Fruit fly (Drosophila melanogaster): ENCODE measurements around the gene Acat2.

Gene Acat2

DNA sequence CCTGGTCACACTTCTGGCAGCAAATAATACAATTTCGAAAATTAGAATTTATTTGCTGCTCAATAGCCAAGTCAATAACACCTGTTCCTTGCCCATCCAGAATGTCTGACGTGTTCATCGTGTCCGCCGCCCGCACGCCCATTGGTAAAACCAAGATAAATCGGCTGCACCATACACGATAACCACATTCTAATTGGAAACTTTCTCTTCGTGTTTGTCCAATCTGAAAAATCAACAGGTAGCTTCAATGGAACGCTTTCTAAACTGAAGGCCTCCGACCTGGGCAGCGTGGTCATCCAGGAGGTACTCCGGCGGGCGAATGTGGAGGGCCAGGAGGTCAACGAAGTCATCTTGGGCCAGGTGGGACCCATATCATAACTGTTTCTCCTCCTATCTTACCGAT, 207 bp downstream of the Acat2 start:
- TF ChIP-seq CG7045 (GFP tag; optimal IDR thresholded peaks at IDR 0.05): no peak
- no peak for TF ChIP-seq pad (GFP tag; optimal IDR thresholded peaks at IDR 0.05)
- TF ChIP-seq cic (GFP tag; optimal IDR thresholded peaks at IDR 0.05): no peak
- TF ChIP-seq Hr96 (GFP tag; optimal IDR thresholded peaks at IDR 0.05): no peak
- no peak for TF ChIP-seq Clk (GFP tag; optimal IDR thresholded peaks at IDR 0.05)
- TF ChIP-seq Crg-1 (GFP tag; optimal IDR thresholded peaks at IDR 0.05): no peak
- TF ChIP-seq bab1 (GFP tag; optimal IDR thresholded peaks at IDR 0.05): no peak
- TF ChIP-seq cnc (optimal IDR thresholded peaks at IDR 0.05): no peak
- no peak for TF ChIP-seq ovo (GFP tag; optimal IDR thresholded peaks at IDR 0.05)
- TF ChIP-seq CG1620 (GFP tag; optimal IDR thresholded peaks at IDR 0.05): no peak
- TF ChIP-seq CG7101 (tag; optimal IDR thresholded peaks at IDR 0.05): no peak
- no peak for TF ChIP-seq toe (GFP tag; optimal IDR thresholded peaks at IDR 0.05)
- TF ChIP-seq CG12768 (GFP tag; optimal IDR thresholded peaks at IDR 0.05): no peak

DNA sequence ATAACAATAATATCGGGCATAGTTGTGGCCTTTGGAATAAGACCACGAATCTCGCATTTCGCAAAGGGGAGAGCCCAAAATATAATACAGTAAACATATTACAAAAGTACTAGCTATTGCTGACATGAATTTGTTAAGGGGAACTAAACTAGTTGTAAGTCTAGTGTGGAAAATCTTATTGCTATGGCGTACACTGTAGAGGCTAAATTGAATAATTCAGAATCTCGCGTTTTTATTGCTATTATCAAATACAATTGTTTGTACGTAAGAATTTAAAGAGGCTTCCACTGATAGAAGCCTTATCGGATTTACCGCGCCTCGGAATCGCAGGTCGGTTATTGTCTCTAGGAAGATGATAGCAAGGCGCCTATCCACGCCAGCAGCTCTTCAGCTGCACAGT, 2.6 kb downstream of the Acat2 start:
- peak; percentile 20 for TF ChIP-seq CG12768 (GFP tag; optimal IDR thresholded peaks at IDR 0.05)
- no peak for TF ChIP-seq Crg-1 (GFP tag; optimal IDR thresholded peaks at IDR 0.05)
- TF ChIP-seq cic (GFP tag; optimal IDR thresholded peaks at IDR 0.05): peak; percentile 73
- TF ChIP-seq CG33017 (tag; optimal IDR thresholded peaks at IDR 0.05): peak; percentile 21

DNA sequence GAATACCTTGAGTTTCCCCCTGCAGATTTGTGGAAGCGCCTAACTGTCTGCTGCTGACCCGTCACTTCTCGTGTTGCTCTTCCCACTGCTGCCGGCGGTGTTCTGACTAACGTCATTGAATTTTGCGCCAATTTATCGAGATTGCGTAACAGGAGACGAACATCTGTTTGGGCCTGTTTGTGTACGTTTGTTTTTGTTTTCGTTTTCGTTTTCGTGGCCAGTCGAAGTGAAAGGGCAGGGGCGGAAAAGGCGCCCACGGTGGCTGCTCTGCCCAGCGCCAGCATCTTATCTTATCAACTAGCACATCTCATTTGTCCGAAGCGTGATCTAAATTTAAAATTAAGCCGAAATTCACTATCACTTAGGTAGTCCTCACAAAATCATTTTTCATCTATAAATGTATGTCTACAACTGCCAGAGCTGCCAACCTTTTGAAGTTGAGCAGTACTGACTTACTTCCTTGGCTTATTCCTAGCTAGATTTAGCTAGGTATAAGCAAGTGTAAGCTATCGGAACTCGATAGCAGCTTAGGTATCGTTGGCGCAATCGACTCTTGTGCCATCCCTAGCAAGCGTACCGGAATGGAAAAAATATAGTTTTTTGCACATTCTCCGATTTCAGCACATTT, 4.4 kb downstream of the Acat2 start, which contains the start of the genes Ctr9 and Nt5a:
Gene Ctr9 (plus strand): TSS at position 220 of the 628 bp plus-strand sequence.
Gene Nt5a (minus strand): TSS at position 414 of the 628 bp plus-strand sequence.
- TF ChIP-seq bab1 (GFP tag; optimal IDR thresholded peaks at IDR 0.05): peak; percentile 59
- no peak for TF ChIP-seq Hr96 (GFP tag; optimal IDR thresholded peaks at IDR 0.05)
- TF ChIP-seq CG11617 (GFP tag; optimal IDR thresholded peaks at IDR 0.05): peak; percentile 60
- TF ChIP-seq CG1620 (GFP tag; optimal IDR thresholded peaks at IDR 0.05): peak; percentile 86
- TF ChIP-seq kay (GFP tag; ENCODE audit: borderline replicate concordance): no peak
- TF ChIP-seq ovo (GFP tag; optimal IDR thresholded peaks at IDR 0.05): peak; percentile 22
- no peak for TF ChIP-seq toe (GFP tag; optimal IDR thresholded peaks at IDR 0.05)
- TF ChIP-seq pad (GFP tag; optimal IDR thresholded peaks at IDR 0.05): peak; percentile 12
- TF ChIP-seq cnc (optimal IDR thresholded peaks at IDR 0.05): no peak
- TF ChIP-seq CG33017 (tag; optimal IDR thresholded peaks at IDR 0.05): peak; percentile 13
- TF ChIP-seq Crg-1 (GFP tag; optimal IDR thresholded peaks at IDR 0.05): peak; percentile 75
- no peak for TF ChIP-seq Clk (GFP tag; optimal IDR thresholded peaks at IDR 0.05)
- TF ChIP-seq CG7101 (tag; optimal IDR thresholded peaks at IDR 0.05): peak; percentile 70
- TF ChIP-seq cic (GFP tag; optimal IDR thresholded peaks at IDR 0.05): peak; percentile 81
- peak; percentile 78 for TF ChIP-seq Mnt (GFP tag; optimal IDR thresholded peaks at IDR 0.05)
- TF ChIP-seq CG12768 (GFP tag; optimal IDR thresholded peaks at IDR 0.05): peak; percentile 37
- TF ChIP-seq CG7045 (GFP tag; optimal IDR thresholded peaks at IDR 0.05): peak; percentile 5
- TF ChIP-seq tj (GFP tag; optimal IDR thresholded peaks at IDR 0.05): peak; percentile 57
- TF ChIP-seq CG14711 (tag; optimal IDR thresholded peaks at IDR 0.05): peak; percentile 78
- TF ChIP-seq CG5204 (GFP tag; optimal IDR thresholded peaks at IDR 0.05): no peak

DNA sequence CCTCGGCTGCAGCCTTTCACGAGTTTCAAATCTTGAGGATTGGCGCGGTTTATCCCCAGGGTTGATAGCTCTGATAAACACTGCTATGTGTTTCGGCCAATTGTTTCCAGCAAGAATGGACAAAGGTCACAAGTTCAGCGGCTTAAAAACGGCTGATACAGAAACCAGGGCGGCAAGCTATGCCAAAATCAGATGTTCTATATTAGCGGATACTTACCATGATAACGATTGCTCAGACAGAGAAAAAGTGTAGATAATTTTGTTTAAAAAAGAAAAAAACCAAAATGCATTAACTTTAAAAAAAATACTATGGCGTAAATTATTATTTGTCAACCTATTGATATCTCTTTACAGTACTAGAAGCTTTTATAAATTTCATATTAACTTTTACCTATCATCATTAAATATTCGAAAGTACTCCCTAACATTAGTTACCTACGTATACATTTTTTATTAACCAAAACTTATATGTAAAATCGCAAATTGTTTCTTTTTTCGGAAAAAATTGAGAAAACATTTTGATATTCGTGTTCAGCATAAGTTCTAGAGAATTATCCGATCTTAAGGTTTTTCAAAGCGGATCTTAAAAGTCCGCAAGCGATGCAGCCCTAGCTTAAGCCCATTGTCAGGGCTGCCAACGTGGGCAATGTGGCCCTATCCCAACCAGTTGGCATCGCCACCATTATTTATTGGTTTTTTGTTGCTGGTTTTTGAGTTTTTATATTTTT, 10.5 kb downstream of the Acat2 start, which contains the start of the genes sturkopf and Herc4:
Gene sturkopf (minus strand): TSS at position 339 of the 728 bp plus-strand sequence.
Gene Herc4 (plus strand): TSS at position 658 of the 728 bp plus-strand sequence.
- TF ChIP-seq Crg-1 (GFP tag; optimal IDR thresholded peaks at IDR 0.05) (peak; percentile 68), Hr96 (GFP tag; optimal IDR thresholded peaks at IDR 0.05) (no peak), bab1 (GFP tag; optimal IDR thresholded peaks at IDR 0.05) (no peak), toe (GFP tag; optimal IDR thresholded peaks at IDR 0.05) (peak; percentile 90), kay (GFP tag; ENCODE audit: borderline replicate concordance) (no peak), CG12768 (GFP tag; optimal IDR thresholded peaks at IDR 0.05) (peak; percentile 38), CG14711 (tag; optimal IDR thresholded peaks at IDR 0.05) (peak; percentile 43), CG5204 (GFP tag; optimal IDR thresholded peaks at IDR 0.05) (peak; percentile 90), cic (GFP tag; optimal IDR thresholded peaks at IDR 0.05) (no peak), CG33017 (tag; optimal IDR thresholded peaks at IDR 0.05) (peak; percentile 81), CG1620 (GFP tag; optimal IDR thresholded peaks at IDR 0.05) (peak; percentile 82), CG11617 (GFP tag; optimal IDR thresholded peaks at IDR 0.05) (peak; percentile 91), CG7101 (tag; optimal IDR thresholded peaks at IDR 0.05) (peak; percentile 83), pad (GFP tag; optimal IDR thresholded peaks at IDR 0.05) (peak; percentile 59), tj (GFP tag; optimal IDR thresholded peaks at IDR 0.05) (peak; percentile 91), Clk (GFP tag; optimal IDR thresholded peaks at IDR 0.05) (peak; percentile 16), ovo (GFP tag; optimal IDR thresholded peaks at IDR 0.05) (peak; percentile 43), cnc (optimal IDR thresholded peaks at IDR 0.05) (no peak), Mnt (GFP tag; optimal IDR thresholded peaks at IDR 0.05) (peak; percentile 83), CG7045 (GFP tag; optimal IDR thresholded peaks at IDR 0.05) (peak; percentile 72)

DNA sequence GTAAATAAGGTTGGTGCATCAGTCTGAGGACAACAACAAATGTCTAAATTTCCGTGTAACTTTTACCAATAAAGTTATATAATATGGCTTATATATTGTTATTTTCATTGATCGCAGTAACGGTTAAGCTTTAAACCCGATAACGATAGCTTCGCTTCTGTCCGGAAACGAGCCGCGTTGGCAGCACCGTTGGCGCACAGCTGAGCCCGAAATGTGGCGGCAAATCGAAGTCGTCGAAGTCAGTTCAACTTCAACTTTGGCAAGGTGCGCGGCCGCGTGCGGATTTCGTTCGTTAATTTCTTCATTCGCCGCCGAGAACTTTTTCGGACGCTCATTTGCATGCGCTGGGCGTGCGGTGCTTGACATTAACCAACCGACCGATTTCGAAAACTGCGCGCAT, 15.5 kb downstream of the Acat2 start, which contains the start of gene Myo61F:
Gene Myo61F (plus strand): TSS at position 240 of the 400 bp plus-strand sequence.
- TF ChIP-seq Mnt (GFP tag; optimal IDR thresholded peaks at IDR 0.05): peak; percentile 28
- no peak for TF ChIP-seq Crg-1 (GFP tag; optimal IDR thresholded peaks at IDR 0.05)
- no peak for TF ChIP-seq kay (GFP tag; ENCODE audit: borderline replicate concordance)
- TF ChIP-seq tj (GFP tag; optimal IDR thresholded peaks at IDR 0.05): peak; percentile 42
- peak; percentile 54 for TF ChIP-seq bab1 (GFP tag; optimal IDR thresholded peaks at IDR 0.05)
